Fruit fly (Drosophila melanogaster): ENCODE data around the gene CG1239.

The CG1239 gene

dm6 chr3R:5742278-5743196 is 9.2 kb downstream of the CG1239 start, which contains the start of the genes Sym and Madm:
Gene Sym, minus strand, starts transcription at chr3R:5742476.
Gene Madm, plus strand, starts transcription at chr3R:5742510.
- no peak for TF ChIP-seq fd96Ca (GFP tag; IDR thresholded peaks at IDR 0.05)
- TF ChIP-seq CG8301 (tag; optimal IDR thresholded peaks at IDR 0.05), result no peak
- no peak for TF ChIP-seq CG12605 (GFP tag; IDR thresholded peaks at IDR 0.05)
- no peak for TF ChIP-seq EcR (GFP tag; optimal IDR thresholded peaks at IDR 0.05)
- TF ChIP-seq CG10348 (GFP tag; IDR thresholded peaks at IDR 0.05), result no peak
- no peak for TF ChIP-seq CG15710 (tag; optimal IDR thresholded peaks at IDR 0.05)
- TF ChIP-seq CG8159 (tag; optimal IDR thresholded peaks at IDR 0.05), result no peak
- no peak for TF ChIP-seq CG13204 (GFP tag; optimal IDR thresholded peaks at IDR 0.05)
- TF ChIP-seq Ets98B (GFP tag; IDR thresholded peaks at IDR 0.05), result no peak
- TF ChIP-seq CG34367 (tag; optimal IDR thresholded peaks at IDR 0.05), result no peak
- no peak for TF ChIP-seq Pif1A (GFP tag; optimal IDR thresholded peaks at IDR 0.05)
- no peak for TF ChIP-seq rn (GFP tag; IDR thresholded peaks at IDR 0.05)
- TF ChIP-seq CG17806 (tag; optimal IDR thresholded peaks at IDR 0.05), result no peak
- no peak for TF ChIP-seq Pif1B (GFP tag; optimal IDR thresholded peaks at IDR 0.05)
- TF ChIP-seq D1 (tag; optimal IDR thresholded peaks at IDR 0.05), result no peak
- TF ChIP-seq CG14655 (GFP tag; optimal IDR thresholded peaks at IDR 0.05), result no peak
- TF ChIP-seq Snoo (tag; optimal IDR thresholded peaks at IDR 0.05), result no peak
- no peak for TF ChIP-seq CG9948 (tag; optimal IDR thresholded peaks at IDR 0.05)

DNA sequence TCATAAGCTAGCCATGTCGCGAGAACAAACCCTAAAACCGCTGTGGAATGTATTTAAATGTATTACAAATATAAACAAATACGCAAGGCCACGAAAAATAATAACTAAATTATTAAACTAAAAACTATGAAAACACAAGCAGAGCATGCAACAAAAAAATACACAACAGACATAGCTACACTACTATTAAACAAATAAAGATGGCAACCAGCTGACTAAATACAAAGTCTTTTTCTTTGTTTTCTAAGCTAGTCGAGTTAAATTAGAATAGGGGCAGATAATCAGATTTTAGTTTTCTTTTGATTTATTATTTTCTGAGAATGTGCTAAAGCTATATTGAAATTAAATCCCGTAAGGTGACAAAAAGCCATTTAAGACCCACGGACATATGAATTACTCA is 13.3 kb downstream of the CG1239 start:
- TF ChIP-seq gl (tag; optimal IDR thresholded peaks at IDR 0.05), result no peak
- no peak for TF ChIP-seq CG13204 (GFP tag; optimal IDR thresholded peaks at IDR 0.05)
- TF ChIP-seq CG14655 (GFP tag; optimal IDR thresholded peaks at IDR 0.05), result no peak
- TF ChIP-seq CG8301 (tag; optimal IDR thresholded peaks at IDR 0.05), result no peak
- no peak for TF ChIP-seq CG32121 (GFP tag; IDR thresholded peaks at IDR 0.05)
- TF ChIP-seq CG15710 (tag; optimal IDR thresholded peaks at IDR 0.05), result no peak
- no peak for TF ChIP-seq D1 (tag; optimal IDR thresholded peaks at IDR 0.05)
- TF ChIP-seq CG9948 (tag; optimal IDR thresholded peaks at IDR 0.05), result no peak
- TF ChIP-seq Pif1A (GFP tag; optimal IDR thresholded peaks at IDR 0.05), result no peak

- no peak for TF ChIP-seq Snoo (tag; optimal IDR thresholded peaks at IDR 0.05)
- no peak for TF ChIP-seq CG14655 (GFP tag; optimal IDR thresholded peaks at IDR 0.05)
- no peak for TF ChIP-seq Pif1B (GFP tag; optimal IDR thresholded peaks at IDR 0.05)
- TF ChIP-seq CG8301 (tag; optimal IDR thresholded peaks at IDR 0.05), result no peak
- TF ChIP-seq CG10348 (GFP tag; IDR thresholded peaks at IDR 0.05), result no peak
- TF ChIP-seq CG8159 (tag; optimal IDR thresholded peaks at IDR 0.05), result no peak
- no peak for TF ChIP-seq gl (tag; optimal IDR thresholded peaks at IDR 0.05)
- no peak for TF ChIP-seq D1 (tag; optimal IDR thresholded peaks at IDR 0.05)
- no peak for TF ChIP-seq CG17806 (tag; optimal IDR thresholded peaks at IDR 0.05)
- TF ChIP-seq CG34367 (tag; optimal IDR thresholded peaks at IDR 0.05), result no peak
- no peak for TF ChIP-seq CG9948 (tag; optimal IDR thresholded peaks at IDR 0.05)
- no peak for TF ChIP-seq Pif1A (GFP tag; optimal IDR thresholded peaks at IDR 0.05)
- no peak for TF ChIP-seq Ets98B (GFP tag; IDR thresholded peaks at IDR 0.05)
- no peak for TF ChIP-seq CG15710 (tag; optimal IDR thresholded peaks at IDR 0.05)
- no peak for TF ChIP-seq fd96Ca (GFP tag; IDR thresholded peaks at IDR 0.05)
- no peak for TF ChIP-seq CG32121 (GFP tag; IDR thresholded peaks at IDR 0.05)
- TF ChIP-seq EcR (GFP tag; optimal IDR thresholded peaks at IDR 0.05), result no peak
- TF ChIP-seq CG12605 (GFP tag; IDR thresholded peaks at IDR 0.05), result no peak
- no peak for TF ChIP-seq CG4496 (GFP tag; IDR thresholded peaks at IDR 0.05)
- TF ChIP-seq CG13204 (GFP tag; optimal IDR thresholded peaks at IDR 0.05), result no peak
Observed at dm6 chr3R:5754594-5754993, 21.3 kb downstream of the CG1239 start, which contains the start of gene Dcps. Gene Dcps, minus strand, starts transcription at chr3R:5754774.

DNA sequence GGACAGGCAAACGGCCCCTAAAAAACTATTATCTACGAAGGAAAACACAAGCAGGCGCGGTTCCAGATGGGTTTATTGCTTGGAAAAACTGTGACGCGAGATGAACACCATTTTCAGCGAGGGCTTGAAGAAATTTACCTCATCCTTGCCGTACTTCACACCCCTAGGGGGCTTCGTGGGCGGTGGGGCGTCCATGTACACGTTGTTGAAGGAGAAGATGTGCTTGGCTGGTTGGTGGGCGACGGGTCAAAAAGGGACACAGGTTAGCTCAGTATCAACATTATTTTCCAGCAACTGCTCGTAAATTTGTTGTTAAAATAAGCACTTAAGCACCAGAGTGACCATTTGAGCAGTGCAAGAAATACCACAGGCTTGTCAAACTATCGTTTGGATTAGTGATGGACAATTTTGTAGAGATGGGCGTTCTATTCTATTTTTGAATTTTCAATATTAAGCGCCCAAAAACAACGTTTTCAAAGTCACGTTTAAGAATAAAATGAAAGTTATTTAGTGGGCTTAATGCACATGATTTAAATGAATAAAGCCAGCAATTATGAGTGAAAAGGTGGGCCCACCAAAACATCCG is 25.4 kb downstream of the CG1239 start, which contains the start of gene Sec8:
Sec8 (minus strand) TSS at position 374 of the 586 bp plus-strand sequence.
- TF ChIP-seq CG4496 (GFP tag; IDR thresholded peaks at IDR 0.05) (0 out of 3 replicates have a peak, but pooled peaks have one; percentile 33), fd96Ca (GFP tag; IDR thresholded peaks at IDR 0.05) (0 out of 3 replicates have a peak, but pooled peaks have one; percentile 33), CG17806 (tag; optimal IDR thresholded peaks at IDR 0.05) (no peak)

DNA sequence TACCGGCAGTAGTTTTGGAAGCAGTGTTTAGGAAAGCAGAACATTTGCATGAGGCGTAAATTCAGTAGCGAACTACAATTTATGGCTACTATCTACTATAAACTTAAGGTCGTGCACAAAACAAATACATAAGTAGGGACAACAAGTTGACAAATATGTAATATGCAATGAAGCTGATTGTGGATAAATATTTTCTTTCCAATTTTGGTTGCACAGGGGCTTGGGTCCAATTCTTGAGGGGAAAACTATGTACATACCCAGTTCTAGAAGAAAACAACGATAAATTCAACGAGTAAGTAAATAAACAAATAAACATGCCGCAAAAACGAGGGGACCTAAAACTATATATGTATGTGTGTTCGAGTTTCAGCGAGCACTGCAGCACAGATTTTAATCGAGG is 27.7 kb downstream of the CG1239 start:
- TF ChIP-seq gl (tag; optimal IDR thresholded peaks at IDR 0.05) (no peak), D1 (tag; optimal IDR thresholded peaks at IDR 0.05) (no peak), CG14655 (GFP tag; optimal IDR thresholded peaks at IDR 0.05) (no peak), Snoo (tag; optimal IDR thresholded peaks at IDR 0.05) (no peak), CG8301 (tag; optimal IDR thresholded peaks at IDR 0.05) (no peak), Ets98B (GFP tag; IDR thresholded peaks at IDR 0.05) (no peak), EcR (GFP tag; optimal IDR thresholded peaks at IDR 0.05) (no peak), CG8159 (tag; optimal IDR thresholded peaks at IDR 0.05) (no peak)

DNA sequence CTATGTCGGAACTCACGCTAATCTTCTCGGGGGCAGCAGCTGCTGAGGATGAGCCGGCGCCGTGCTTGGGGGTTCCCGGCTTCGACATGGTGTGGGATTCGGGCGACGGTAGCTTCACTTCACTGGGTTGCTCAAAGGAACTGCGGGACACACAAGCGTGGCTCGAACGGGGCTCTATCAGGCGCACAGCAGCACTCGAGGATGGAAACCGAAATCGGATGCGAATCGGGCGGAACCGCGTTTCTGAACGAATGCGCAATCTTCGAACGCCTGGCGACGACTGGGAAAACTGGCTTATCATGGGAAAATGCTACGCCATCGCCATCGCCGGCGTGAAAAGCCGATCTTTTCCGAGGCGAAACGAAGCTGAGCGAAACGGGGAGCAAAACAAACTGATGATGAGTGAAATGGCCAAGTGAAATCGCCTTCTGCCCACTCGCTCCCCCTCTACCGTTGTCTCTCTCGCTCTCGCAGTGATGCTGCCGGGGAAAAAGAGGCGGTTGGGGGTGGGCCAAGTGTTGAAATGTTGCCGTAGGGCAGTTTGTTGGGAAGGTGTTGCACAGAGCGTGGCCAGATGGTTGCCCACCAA is 38.4 kb downstream of the CG1239 start:
- no peak for TF ChIP-seq CG13204 (GFP tag; optimal IDR thresholded peaks at IDR 0.05)
- 0 out of 3 replicates have a peak, but pooled peaks have one; percentile 39 for TF ChIP-seq CG4496 (GFP tag; IDR thresholded peaks at IDR 0.05)
- TF ChIP-seq D1 (tag; optimal IDR thresholded peaks at IDR 0.05), result no peak
- no peak for TF ChIP-seq CG14655 (GFP tag; optimal IDR thresholded peaks at IDR 0.05)
- no peak for TF ChIP-seq Pif1A (GFP tag; optimal IDR thresholded peaks at IDR 0.05)
- no peak for TF ChIP-seq CG10348 (GFP tag; IDR thresholded peaks at IDR 0.05)
- no peak for TF ChIP-seq CG17806 (tag; optimal IDR thresholded peaks at IDR 0.05)
